Worm (Caenorhabditis elegans) whole organism, mixed stage, embryonic: ENCODE data around the gene vha-20.

Experiments used
- ceh-83 ChIP-seq: fragments of 200-800 bp; sonication (Bioruptor generic); optimal IDR thresholded peaks from 2 replicates; lab custom pipeline; 2018; ENCODE audit warnings: mild to moderate bottlenecking, missing genetic modification characterization, missing compliant biosample characterization
- ces-1 ChIP-seq: fragments of 150-350 bp; optimal IDR thresholded peaks from 2 replicates; lab custom pipeline; 2014; ENCODE audit warnings: missing biosample characterization, missing genetic modification reagents, missing genetic modification characterization
- cnd-1 ChIP-seq: fragments of 200-800 bp; sonication (Bioruptor generic); optimal IDR thresholded peaks from 2 replicates; lab custom pipeline; 2018; ENCODE audit warnings: mild to moderate bottlenecking, missing genetic modification characterization, missing compliant biosample characterization
- elt-3 ChIP-seq: fragments of 150-350 bp; optimal IDR thresholded peaks from 2 replicates; lab custom pipeline; 2014; ENCODE audit warnings: missing biosample characterization, missing genetic modification characterization
- flh-1 ChIP-seq: fragments of 200-800 bp; sonication (Bioruptor generic); optimal IDR thresholded peaks from 2 replicates; lab custom pipeline; 2018; ENCODE audit warnings: mild to moderate bottlenecking, missing genetic modification characterization, moderate library complexity, missing compliant biosample characterization
- ham-2 ChIP-seq: fragments of 200-800 bp; sonication (Bioruptor generic); optimal IDR thresholded peaks from 2 replicates; lab custom pipeline; 2018; ENCODE audit warnings: mild to moderate bottlenecking, missing genetic modification characterization, missing compliant biosample characterization
- lin-32 ChIP-seq: fragments of 200-800 bp; sonication (Bioruptor generic); optimal IDR thresholded peaks from 2 replicates; lab custom pipeline; 2018; ENCODE audit warnings: mild to moderate bottlenecking, missing genetic modification characterization, missing compliant biosample characterization
- lsy-2 ChIP-seq: fragments of 150-350 bp; optimal IDR thresholded peaks from 2 replicates; lab custom pipeline; 2014; ENCODE audit warnings: missing biosample characterization, missing genetic modification characterization
- mab-5 ChIP-seq: fragments of 150-350 bp; optimal IDR thresholded peaks from 2 replicates; lab custom pipeline; 2014; ENCODE audit warnings: missing biosample characterization, missing genetic modification characterization
- mls-2 ChIP-seq: sonication (generic microtip); optimal IDR thresholded peaks from 2 replicates; lab custom pipeline; 2016; ENCODE audit warnings: mild to moderate bottlenecking, missing genetic modification characterization, moderate library complexity, missing compliant biosample characterization
- nhr-76 ChIP-seq: sonication (generic microtip); optimal IDR thresholded peaks from 2 replicates; lab custom pipeline; 2017; ENCODE audit warnings: missing biosample characterization, missing genetic modification characterization
- pha-4 ChIP-seq: fragments of 150-350 bp; optimal IDR thresholded peaks from 2 replicates; lab custom pipeline; 2018; ENCODE audit warnings: missing biosample characterization, missing genetic modification reagents, missing genetic modification characterization
- unc-120 ChIP-seq: sonication (generic microtip); optimal IDR thresholded peaks from 2 replicates; lab custom pipeline; 2017; ENCODE audit warnings: missing genetic modification characterization, missing compliant biosample characterization; ENCODE audit not compliant: poor library complexity, severe bottlenecking
- zip-8 ChIP-seq: fragments of 150-350 bp; optimal IDR thresholded peaks from 2 replicates; lab custom pipeline; 2014; ENCODE audit warnings: missing biosample characterization, missing genetic modification characterization
- ztf-11 ChIP-seq: fragments of 150-350 bp; optimal IDR thresholded peaks from 2 replicates; lab custom pipeline; 2014; ENCODE audit warnings: missing biosample characterization, missing genetic modification characterization

Gene vha-20

ce11 chrX:14115480-14116161 is 48.7 kb downstream of the vha-20 start, which contains the start of gene F28H6.7 (continued):
- peak; percentile 32 for TF ChIP-seq ztf-11
- TF ChIP-seq nhr-76, result no peak
- no peak for TF ChIP-seq mab-5 (tag; lab: Kevin White, UChicago)
- TF ChIP-seq, all 35 proteins: peak for 19

ce11 chrX:14113347-14113746 is 51.0 kb downstream of the vha-20 start, which contains the start of gene nhr-281:
TSS of gene nhr-281 (minus strand) at chrX:14113447.
- TF ChIP-seq lsy-2 (tag; lab: Kevin White, UChicago), result no peak
- no peak for TF ChIP-seq mls-2 (tag; lab: Kevin White, UChicago)
- no peak for TF ChIP-seq zip-8 (tag; lab: Kevin White, UChicago)
- no peak for TF ChIP-seq unc-120 (tag; lab: Kevin White, UChicago)
- TF ChIP-seq cnd-1, result no peak
- TF ChIP-seq pha-4 (tag; lab: Kevin White, UChicago), result no peak
- TF ChIP-seq nhr-76, result no peak
- no peak for TF ChIP-seq ham-2
- TF ChIP-seq flh-1, result no peak
- TF ChIP-seq lin-32 (GFP tag; lab: Kevin White, UChicago), result no peak
- no peak for TF ChIP-seq ces-1 (GFP tag; lab: Kevin White, UChicago)
- no peak for TF ChIP-seq ceh-83 (GFP tag; lab: Kevin White, UChicago)
- TF ChIP-seq elt-3 (tag; lab: Kevin White, UChicago), result no peak
- no peak for TF ChIP-seq mab-5 (tag; lab: Kevin White, UChicago)
